Fruit fly (Drosophila melanogaster): ENCODE data around the gene CG33687.

Gene CG33687

dm6 chr3L:16208053-16208838 is 10.6 kb downstream of the CG33687 start:
- TF ChIP-seq CrebA (GFP tag; optimal IDR thresholded peaks at IDR 0.05; ENCODE audit: borderline replicate concordance) (no peak), Vsx2 (GFP tag; optimal IDR thresholded peaks at IDR 0.05; ENCODE audit: partially characterized antibody) (no peak), brk (GFP tag; optimal IDR thresholded peaks at IDR 0.05) (no peak), Myc (optimal IDR thresholded peaks at IDR 0.05) (no peak), h (GFP tag; optimal IDR thresholded peaks at IDR 0.05) (no peak), Dfd (GFP tag; optimal IDR thresholded peaks at IDR 0.05) (no peak), Sp1 (GFP tag; optimal IDR thresholded peaks at IDR 0.05) (no peak), Hr83 (GFP tag; optimal IDR thresholded peaks at IDR 0.05; ENCODE audit: poor library complexity, severe bottlenecking) (no peak), N (GFP tag; optimal IDR thresholded peaks at IDR 0.05) (no peak), Jra (GFP tag; optimal IDR thresholded peaks at IDR 0.05) (no peak), rgr (GFP tag; optimal IDR thresholded peaks at IDR 0.05) (no peak), Rel (GFP tag; optimal IDR thresholded peaks at IDR 0.05) (no peak), Rel (tag; optimal IDR thresholded peaks at IDR 0.05) (no peak), CG9705 (GFP tag; optimal IDR thresholded peaks at IDR 0.05) (no peak)

DNA sequence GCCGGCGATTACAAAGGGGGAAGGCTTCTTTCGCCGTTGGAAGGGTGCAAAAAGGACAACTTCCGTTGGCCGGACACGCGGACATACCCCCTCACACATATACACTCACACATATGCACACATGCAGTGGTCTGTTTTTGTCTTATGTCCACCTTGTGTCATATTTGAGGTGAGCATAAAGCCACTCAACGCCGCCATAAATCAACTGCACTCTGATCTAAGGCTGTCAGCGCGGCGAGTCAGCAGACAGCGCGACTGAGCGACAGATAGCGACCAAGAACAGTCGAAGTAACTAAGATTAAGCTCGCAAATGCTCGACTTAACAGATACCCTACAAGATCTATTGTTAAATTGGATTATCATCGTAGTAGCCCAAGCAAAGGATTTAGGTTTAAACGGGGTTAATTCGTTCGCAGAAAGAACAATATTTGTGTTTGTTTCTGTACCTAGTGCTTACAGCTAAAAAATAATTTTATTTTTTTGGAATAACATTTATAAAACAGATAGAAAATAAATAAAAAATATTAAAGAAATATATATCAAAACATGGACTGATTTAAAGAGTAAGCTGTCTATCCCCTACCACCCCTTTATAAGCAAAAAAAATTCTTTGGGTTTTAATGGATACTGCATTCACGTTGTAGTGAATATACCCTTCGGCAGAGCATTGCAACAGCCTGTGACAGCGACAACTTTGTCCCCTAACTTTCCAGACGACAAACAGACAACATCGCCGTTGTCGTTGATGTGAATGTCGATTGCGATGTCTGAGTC is 11.4 kb downstream of the CG33687 start:
- TF ChIP-seq woc (GFP tag; optimal IDR thresholded peaks at IDR 0.05) (peak; percentile 36), dmrt93B (GFP tag; optimal IDR thresholded peaks at IDR 0.05) (peak; percentile 16), foxo (GFP tag; optimal IDR thresholded peaks at IDR 0.05) (peak in 1 of 2 experiments; percentile 38), Abd-B (GFP tag; optimal IDR thresholded peaks at IDR 0.05) (no peak)

DNA sequence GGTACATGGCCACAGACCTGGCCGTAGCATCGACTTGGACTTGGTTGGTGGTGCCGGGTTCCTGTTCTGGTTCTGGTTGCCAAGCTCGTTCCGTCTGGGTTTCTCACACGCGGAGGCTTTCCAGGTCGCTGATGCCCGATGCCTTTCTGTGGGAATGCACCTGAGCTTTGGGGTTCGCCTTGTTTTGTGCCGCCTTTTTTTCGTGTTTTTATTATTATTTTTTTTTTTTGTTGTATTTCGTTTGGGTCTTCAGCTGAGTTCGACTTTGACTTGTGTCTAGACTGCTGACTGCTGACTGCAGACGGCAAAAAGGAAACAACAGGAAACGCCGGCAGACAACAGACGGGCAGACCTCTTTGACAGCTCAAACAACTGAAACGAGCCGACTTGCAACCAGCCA is 12.0 kb downstream of the CG33687 start:
- TF ChIP-seq br (GFP tag; optimal IDR thresholded peaks at IDR 0.05): peak; percentile 12
- TF ChIP-seq CG9705 (GFP tag; optimal IDR thresholded peaks at IDR 0.05): no peak
- no peak for TF ChIP-seq Hr83 (GFP tag; optimal IDR thresholded peaks at IDR 0.05; ENCODE audit: poor library complexity, severe bottlenecking)

DNA sequence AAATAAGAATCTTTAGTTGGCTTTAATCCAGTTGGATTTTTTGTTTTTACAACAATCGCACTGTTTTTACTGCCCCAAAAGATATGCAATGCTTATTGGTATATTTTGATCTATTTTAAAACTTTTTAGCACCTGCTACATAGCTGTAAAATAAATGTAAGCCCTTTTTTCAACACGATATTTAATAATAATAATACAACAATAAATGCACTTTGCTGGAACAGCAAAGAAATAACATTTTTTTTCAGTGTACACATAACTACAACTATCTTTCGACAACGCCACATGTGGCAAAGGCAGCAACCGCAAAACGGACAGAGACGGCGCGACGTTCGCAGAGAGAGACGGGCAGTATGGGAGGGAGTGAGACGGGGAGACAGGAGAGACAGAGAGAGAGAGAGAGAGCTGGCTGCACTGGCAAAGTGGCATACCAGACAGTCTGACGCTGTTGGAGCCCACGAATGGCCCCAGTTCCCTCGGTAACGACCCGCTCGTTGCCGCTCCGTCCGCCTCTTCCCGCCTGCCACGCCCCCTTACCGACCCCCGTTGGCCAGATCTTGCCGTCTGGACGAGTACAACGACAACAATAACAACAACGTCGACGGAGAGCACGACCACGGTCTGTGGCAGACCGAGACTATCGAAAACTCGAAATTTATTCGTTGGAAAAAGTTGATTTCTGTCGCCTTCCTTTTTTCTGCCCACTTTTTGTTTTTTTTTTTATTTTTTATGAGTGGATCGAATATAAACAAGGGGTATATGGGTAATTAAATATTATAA is 13.7 kb downstream of the CG33687 start:
- TF ChIP-seq Abd-B (GFP tag; optimal IDR thresholded peaks at IDR 0.05): no peak
- TF ChIP-seq Dif (GFP tag; optimal IDR thresholded peaks at IDR 0.05; ENCODE audit: partially characterized antibody): peak; percentile 63
- TF ChIP-seq rgr (GFP tag; optimal IDR thresholded peaks at IDR 0.05): peak; percentile 51
- peak; percentile 45 for TF ChIP-seq Vsx2 (GFP tag; optimal IDR thresholded peaks at IDR 0.05; ENCODE audit: partially characterized antibody)
- TF ChIP-seq Hnf4 (GFP tag; optimal IDR thresholded peaks at IDR 0.05): no peak
- peak; percentile 21 for TF ChIP-seq br (GFP tag; optimal IDR thresholded peaks at IDR 0.05)
- TF ChIP-seq tai (GFP tag; optimal IDR thresholded peaks at IDR 0.05): peak; percentile 14
- TF ChIP-seq fru (GFP tag; optimal IDR thresholded peaks at IDR 0.05): peak; percentile 21
- peak in 1 of 2 experiments; percentile 47 for TF ChIP-seq dl (GFP tag; optimal IDR thresholded peaks at IDR 0.05; ENCODE audit: insufficient read depth in 1 of 2, partially characterized antibody in 2 of 2)
- TF ChIP-seq woc (GFP tag; optimal IDR thresholded peaks at IDR 0.05): peak; percentile 31
- peak; percentile 58 for TF ChIP-seq Sp1 (GFP tag; optimal IDR thresholded peaks at IDR 0.05)
- peak; percentile 41 for TF ChIP-seq HLH106 (tag; optimal IDR thresholded peaks at IDR 0.05)
- TF ChIP-seq OdsH (GFP tag; optimal IDR thresholded peaks at IDR 0.05): peak; percentile 39
- no peak for TF ChIP-seq sage (GFP tag; optimal IDR thresholded peaks at IDR 0.05)
- peak; percentile 15 for TF ChIP-seq ey (GFP tag; optimal IDR thresholded peaks at IDR 0.05)
- TF ChIP-seq dsf (GFP tag; optimal IDR thresholded peaks at IDR 0.05; ENCODE audit: borderline replicate concordance): no peak
- peak; percentile 2 for TF ChIP-seq jim (GFP tag; optimal IDR thresholded peaks at IDR 0.05)
- TF ChIP-seq foxo (GFP tag; optimal IDR thresholded peaks at IDR 0.05): peak in 1 of 2 experiments; percentile 68
- peak; percentile 27 for TF ChIP-seq dmrt93B (GFP tag; optimal IDR thresholded peaks at IDR 0.05)
